Worm (Caenorhabditis elegans): ENCODE data around the gene sec-61.G.

sec-61.G gene

DNA sequence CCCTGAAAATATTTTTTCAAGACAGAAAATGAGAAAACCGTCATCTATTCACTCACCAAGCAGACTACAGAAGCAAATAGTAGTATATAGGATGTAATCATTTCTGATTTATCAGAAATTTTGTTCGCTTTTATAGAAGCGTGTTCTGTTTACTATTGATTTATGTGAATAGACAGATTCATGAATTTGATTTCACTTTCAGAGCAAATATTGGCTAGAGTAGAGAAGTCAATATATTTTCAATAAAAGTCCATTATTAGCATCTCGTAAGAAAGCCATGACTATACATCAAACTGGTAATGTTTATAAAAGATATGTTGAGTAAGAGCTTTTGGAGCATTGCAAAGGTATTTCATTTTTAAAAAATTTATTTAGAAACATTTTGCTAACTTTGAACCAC is 34.2 kb upstream of the sec-61.G start, which contains the start of gene scvp-1:
scvp-1 (minus strand) TSS at position 101 of the 400 bp plus-strand sequence.
- TF ChIP-seq nhr-6 (tag; optimal IDR thresholded peaks at IDR 0.05), result no peak

DNA sequence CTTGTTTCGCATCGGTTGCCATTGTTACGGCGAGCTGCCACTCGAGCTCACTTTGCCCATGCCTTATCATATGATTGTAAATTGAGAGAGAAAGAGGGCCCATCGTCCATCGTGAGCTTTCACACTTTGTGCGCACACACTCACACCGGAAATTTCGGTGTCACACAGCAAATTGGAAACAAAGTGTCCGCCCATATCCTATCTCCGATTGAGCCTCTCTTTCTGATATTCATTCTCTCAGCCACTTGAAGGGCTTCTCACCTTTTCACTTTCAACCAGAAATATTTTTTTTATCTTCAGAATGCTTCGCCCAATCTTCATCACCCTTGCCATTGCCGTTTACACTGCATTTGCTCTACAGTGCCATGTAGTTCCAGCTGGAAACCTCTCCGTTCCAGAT is 32.6 kb upstream of the sec-61.G start, which contains the start of gene F58B4.3:
F58B4.3 (plus strand) TSS at position 301 of the 400 bp plus-strand sequence.
- TF ChIP-seq lin-11 (tag; optimal IDR thresholded peaks at IDR 0.05) (peak; percentile 39), mab-5 (tag; optimal IDR thresholded peaks at IDR 0.05) (no peak), dmd-4 (tag; optimal IDR thresholded peaks at IDR 0.05) (no peak), crh-2 (tag; optimal IDR thresholded peaks at IDR 0.05) (no peak), sma-9 (GFP tag; optimal IDR thresholded peaks at IDR 0.05) (no peak), sma-9 (tag; optimal IDR thresholded peaks at IDR 0.05) (no peak)

DNA sequence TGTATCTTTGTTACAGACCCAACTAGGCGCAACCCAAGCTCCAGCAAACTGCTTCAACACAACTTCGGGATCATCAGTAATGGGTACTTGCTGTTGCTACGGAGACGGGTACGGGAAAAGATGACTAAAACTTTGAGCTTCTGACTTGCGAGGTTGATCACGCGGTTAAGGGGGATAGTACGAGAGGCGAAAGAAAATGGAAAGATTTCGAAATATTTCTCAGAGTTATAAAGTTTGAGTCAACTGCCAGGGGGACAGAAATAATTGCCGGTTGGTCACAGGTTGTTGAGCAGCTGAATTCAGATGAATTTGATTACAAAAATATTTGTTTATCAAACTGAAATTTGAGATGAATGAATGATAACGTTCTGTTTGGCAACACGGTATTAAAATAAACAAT is 28.7 kb upstream of the sec-61.G start:
- TF ChIP-seq sem-4 (tag; optimal IDR thresholded peaks at IDR 0.05) (no peak), lin-11 (tag; optimal IDR thresholded peaks at IDR 0.05) (peak; percentile 35), R02D3.7 (tag; optimal IDR thresholded peaks at IDR 0.05) (no peak), ztf-1 (GFP tag; conservative IDR thresholded peaks at IDR 0.05) (no peak), dmd-4 (tag; optimal IDR thresholded peaks at IDR 0.05) (no peak), ZK546.5 (tag; optimal IDR thresholded peaks at IDR 0.05) (no peak), gmeb-1 (tag; optimal IDR thresholded peaks at IDR 0.05) (no peak), ztf-4 (tag; optimal IDR thresholded peaks at IDR 0.05) (no peak)

DNA sequence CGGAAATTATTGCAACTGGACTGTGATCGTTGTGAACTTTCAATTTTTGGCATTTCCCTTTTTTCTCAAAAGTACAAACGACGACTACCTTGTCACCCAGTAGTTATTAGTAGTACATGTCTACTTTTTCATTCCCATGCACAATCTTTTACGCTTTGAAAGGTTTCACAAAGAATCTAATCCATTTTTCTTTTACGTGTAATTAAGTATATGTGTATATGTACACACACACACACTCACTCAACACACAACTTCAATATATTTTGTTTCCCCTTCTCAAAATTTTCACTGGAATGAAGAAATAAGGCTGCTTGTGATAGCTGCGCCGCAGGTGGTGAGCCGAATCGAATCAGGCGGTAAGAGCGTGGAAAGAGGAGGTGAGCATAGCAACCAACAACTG is 27.8 kb upstream of the sec-61.G start, which contains the start of gene F58B4.6:
F58B4.6 (plus strand) TSS at position 301 of the 400 bp plus-strand sequence.
- TF ChIP-seq peb-1 (tag; optimal IDR thresholded peaks at IDR 0.05) (no peak), lin-11 (tag; optimal IDR thresholded peaks at IDR 0.05) (peak; percentile 12)

DNA sequence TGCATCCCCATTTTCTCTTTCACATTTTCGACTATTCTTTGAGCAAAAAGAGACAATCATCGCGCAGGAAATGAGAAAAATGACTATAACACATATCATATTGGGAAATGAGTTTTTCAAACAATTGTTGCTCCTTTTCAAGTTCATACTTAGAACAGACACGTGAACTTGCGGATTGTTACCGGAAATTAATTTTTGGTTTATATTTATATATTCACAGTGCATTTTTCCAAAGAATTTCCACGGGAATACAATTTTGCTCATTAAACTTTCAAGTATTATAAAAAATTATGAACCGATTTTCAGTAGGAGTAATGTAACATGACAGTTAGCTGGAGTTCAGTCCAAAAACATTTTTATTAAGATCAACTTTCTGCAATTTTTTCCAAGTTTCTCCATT is 26.3 kb upstream of the sec-61.G start, which contains the start of gene F58B4.7:
F58B4.7 (minus strand) TSS at position 101 of the 400 bp plus-strand sequence.
- TF ChIP-seq crh-2 (tag; optimal IDR thresholded peaks at IDR 0.05) (no peak), mdl-1 (tag; optimal IDR thresholded peaks at IDR 0.05) (no peak), R02D3.7 (tag; optimal IDR thresholded peaks at IDR 0.05) (no peak), mab-5 (tag; optimal IDR thresholded peaks at IDR 0.05) (no peak), nhr-11 (tag; optimal IDR thresholded peaks at IDR 0.05) (no peak), nhr-6 (tag; optimal IDR thresholded peaks at IDR 0.05) (no peak), blmp-1 (tag; optimal IDR thresholded peaks at IDR 0.05; ENCODE audit: insufficient read depth) (no peak), ztf-11 (tag; optimal IDR thresholded peaks at IDR 0.05) (no peak), nhr-25 (tag; optimal IDR thresholded peaks at IDR 0.05) (no peak), ztf-1 (GFP tag; conservative IDR thresholded peaks at IDR 0.05) (no peak), C34F6.9 (tag; optimal IDR thresholded peaks at IDR 0.05) (no peak), elt-1 (tag; optimal IDR thresholded peaks at IDR 0.05) (no peak), aly-2 (tag; optimal IDR thresholded peaks at IDR 0.05) (no peak), alr-1 (tag; optimal IDR thresholded peaks at IDR 0.05) (no peak), nhr-23 (tag; optimal IDR thresholded peaks at IDR 0.05) (no peak), nhr-12 (tag; optimal IDR thresholded peaks at IDR 0.05) (no peak), ceh-16 (tag; optimal IDR thresholded peaks at IDR 0.05) (no peak), skn-1 (tag; optimal IDR thresholded peaks at IDR 0.05) (no peak)

DNA sequence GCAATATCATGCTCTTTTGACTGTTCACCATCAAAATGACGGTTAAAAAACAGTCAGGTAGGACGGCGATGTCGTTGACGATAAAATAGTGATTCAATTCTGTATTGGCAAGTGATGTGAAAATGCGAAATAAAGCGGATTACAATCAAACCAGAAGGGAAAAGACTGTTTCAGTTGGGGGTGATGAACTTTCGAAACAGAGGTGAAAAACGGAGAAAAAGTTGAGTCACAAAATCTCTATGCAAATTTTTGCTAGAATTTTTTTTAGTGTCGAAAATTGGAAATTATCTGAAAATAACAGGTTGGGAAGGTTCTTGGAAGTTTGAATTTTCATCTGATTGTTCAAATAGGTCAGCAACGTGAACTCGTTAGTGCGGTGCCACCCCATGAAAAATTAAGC is 24.8 kb upstream of the sec-61.G start, which contains the start of gene nas-31:
nas-31 (minus strand) TSS at position 101 of the 400 bp plus-strand sequence.
- TF ChIP-seq mdl-1 (tag; optimal IDR thresholded peaks at IDR 0.05) (no peak), nhr-77 (tag; optimal IDR thresholded peaks at IDR 0.05) (no peak), ceh-82 (tag; optimal IDR thresholded peaks at IDR 0.05) (no peak), nhr-237 (tag; optimal IDR thresholded peaks at IDR 0.05) (no peak), fos-1 (tag; optimal IDR thresholded peaks at IDR 0.05) (no peak), peb-1 (tag; optimal IDR thresholded peaks at IDR 0.05) (no peak), elt-1 (tag; optimal IDR thresholded peaks at IDR 0.05) (no peak), nhr-10 (tag; optimal IDR thresholded peaks at IDR 0.05) (no peak), unc-39 (tag; optimal IDR thresholded peaks at IDR 0.05) (no peak)
